Fruit fly (Drosophila melanogaster): ENCODE results near the gene RpL26.

Gene RpL26

DNA sequence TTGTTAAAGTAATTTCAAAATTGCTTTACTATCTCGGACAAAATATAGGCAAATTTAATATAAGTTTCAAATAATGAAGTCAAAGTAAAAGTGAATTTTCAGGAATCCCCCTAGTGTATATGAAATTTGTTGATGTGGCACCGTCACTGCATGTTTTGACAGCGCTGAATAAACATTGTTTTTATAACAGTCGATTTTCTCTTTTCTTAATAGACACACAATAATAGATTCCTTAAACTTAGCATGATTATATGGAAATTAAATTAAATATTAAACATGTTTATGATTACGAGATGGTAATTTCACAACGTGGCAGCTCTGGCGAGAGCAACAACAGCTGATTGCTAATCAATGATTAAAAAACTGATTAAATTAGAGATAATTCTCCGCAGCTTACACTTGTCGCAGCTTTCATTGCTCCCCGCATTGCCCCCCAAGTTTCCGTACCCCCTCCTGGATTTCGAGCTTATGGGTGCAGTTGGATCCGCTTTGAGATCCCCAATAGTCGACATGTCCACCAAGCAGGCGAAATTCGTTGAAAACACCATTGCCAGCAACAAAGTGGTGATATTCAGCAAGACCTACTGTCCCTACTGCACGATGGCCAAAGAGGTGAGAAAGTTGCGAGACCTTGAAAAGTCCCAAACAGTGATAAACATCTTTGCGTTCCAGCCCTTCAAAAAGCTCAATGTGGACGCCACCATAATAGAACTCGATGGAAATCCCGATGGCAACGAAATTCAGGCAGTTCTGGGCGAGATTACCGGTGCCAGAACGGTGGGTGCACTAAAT, 29.4 kb upstream of the RpL26 start, which contains the start of gene Grx1:
TSS of gene Grx1 (plus strand) at position 196 of the 792 bp plus-strand sequence.
- TF ChIP-seq lmd (GFP tag; IDR thresholded peaks at IDR 0.05), result 0 out of 2 replicates have a peak, but pooled peaks have one; percentile 22
- no peak for TF ChIP-seq Scr (GFP tag; IDR thresholded peaks at IDR 0.05; ENCODE audit: partially characterized antibody)
- peak; percentile 59 for TF ChIP-seq Hmr (GFP tag; optimal IDR thresholded peaks at IDR 0.05)
- TF ChIP-seq E2f2 (GFP tag; IDR thresholded peaks at IDR 0.05), result peak; percentile 45; the same call in 1 of the 2 replicates
- no peak for TF ChIP-seq Antp (GFP tag; optimal IDR thresholded peaks at IDR 0.05)
- no peak for TF ChIP-seq eyg (GFP tag; optimal IDR thresholded peaks at IDR 0.05)
- no peak for TF ChIP-seq Usf (GFP tag; optimal IDR thresholded peaks at IDR 0.05)
- TF ChIP-seq luna (GFP tag; optimal IDR thresholded peaks at IDR 0.05), result no peak
- TF ChIP-seq toy (GFP tag; IDR thresholded peaks at IDR 0.05), result no peak
- TF ChIP-seq Lpt (GFP tag; optimal IDR thresholded peaks at IDR 0.05), result no peak
- no peak for TF ChIP-seq CG6654 (GFP tag; optimal IDR thresholded peaks at IDR 0.05)
- TF ChIP-seq CG7357 (GFP tag; IDR thresholded peaks at IDR 0.05), result no peak
- no peak for TF ChIP-seq CG31365 (tag; optimal IDR thresholded peaks at IDR 0.05)
- no peak for TF ChIP-seq ap (GFP tag; IDR thresholded peaks at IDR 0.05)
- no peak for TF ChIP-seq CG12236 (GFP tag; optimal IDR thresholded peaks at IDR 0.05)
- peak; percentile 29 for TF ChIP-seq CG8388 (GFP tag; optimal IDR thresholded peaks at IDR 0.05)
- TF ChIP-seq Dp (GFP tag; optimal IDR thresholded peaks at IDR 0.05), result peak; percentile 18
- TF ChIP-seq Doc3 (GFP tag; IDR thresholded peaks at IDR 0.05; ENCODE audit: partially characterized antibody), result no peak
- TF ChIP-seq HmgD (GFP tag; optimal IDR thresholded peaks at IDR 0.05), result no peak
- TF ChIP-seq CG33557 (GFP tag; optimal IDR thresholded peaks at IDR 0.05), result peak; percentile 17
- no peak for TF ChIP-seq trh (GFP tag; optimal IDR thresholded peaks at IDR 0.05)
- no peak for TF ChIP-seq CG6791 (GFP tag; IDR thresholded peaks at IDR 0.05; ENCODE audit: partially characterized antibody)
- TF ChIP-seq CG10366 (GFP tag; IDR thresholded peaks at IDR 0.05), result no peak; the same call in 1 of the 2 replicates
- TF ChIP-seq Kr (GFP tag; optimal IDR thresholded peaks at IDR 0.05), result no peak
- TF ChIP-seq salm (tag; optimal IDR thresholded peaks at IDR 0.05), result no peak
- TF ChIP-seq CG11247 (GFP tag; IDR thresholded peaks at IDR 0.05), result no peak
- peak; percentile 32 for TF ChIP-seq fd96Cb (tag; optimal IDR thresholded peaks at IDR 0.05)
- no peak for TF ChIP-seq usp (GFP tag; optimal IDR thresholded peaks at IDR 0.05)
- TF ChIP-seq ems (GFP tag; optimal IDR thresholded peaks at IDR 0.05), result peak; percentile 36
- peak; percentile 68 for TF ChIP-seq CG13424 (tag; optimal IDR thresholded peaks at IDR 0.05)
- TF ChIP-seq CG34376 (GFP tag; optimal IDR thresholded peaks at IDR 0.05), result peak; percentile 58
- TF ChIP-seq tgo (GFP tag; IDR thresholded peaks at IDR 0.05), result peak; percentile 26; the same call in 1 of the 3 replicates
- TF ChIP-seq jing (GFP tag; optimal IDR thresholded peaks at IDR 0.05), result peak; percentile 14
- TF ChIP-seq CG12659 (GFP tag; optimal IDR thresholded peaks at IDR 0.05), result peak; percentile 73
- no peak for TF ChIP-seq CG1792 (GFP tag; optimal IDR thresholded peaks at IDR 0.05)
- TF ChIP-seq Sry-β (GFP tag; optimal IDR thresholded peaks at IDR 0.05), result no peak
- TF ChIP-seq CG33213 (GFP tag; optimal IDR thresholded peaks at IDR 0.05), result no peak
- peak; percentile 62 for TF ChIP-seq Max (GFP tag; optimal IDR thresholded peaks at IDR 0.05)
- TF ChIP-seq tx (GFP tag; optimal IDR thresholded peaks at IDR 0.05), result peak; percentile 9
- TF ChIP-seq cas (GFP tag; IDR thresholded peaks at IDR 0.05), result no peak
- peak; percentile 50 for TF ChIP-seq CG8290 (GFP tag; optimal IDR thresholded peaks at IDR 0.05)
- peak in 1 of 2 experiments; percentile 35 for TF ChIP-seq CG8290 (tag; optimal IDR thresholded peaks at IDR 0.05)
- no peak for TF ChIP-seq so (GFP tag; IDR thresholded peaks at IDR 0.05)
- peak; percentile 61 for TF ChIP-seq CG6765 (GFP tag; optimal IDR thresholded peaks at IDR 0.05)
- TF ChIP-seq Oli (tag; optimal IDR thresholded peaks at IDR 0.05), result peak; percentile 22
- no peak for TF ChIP-seq CG2199 (GFP tag; IDR thresholded peaks at IDR 0.05)
- TF ChIP-seq da (GFP tag; optimal IDR thresholded peaks at IDR 0.05), result no peak
- TF ChIP-seq CG3065 (GFP tag; optimal IDR thresholded peaks at IDR 0.05), result no peak
- peak; percentile 49 for TF ChIP-seq CG9727 (GFP tag; optimal IDR thresholded peaks at IDR 0.05)
- no peak for TF ChIP-seq CG8359 (GFP tag; optimal IDR thresholded peaks at IDR 0.05; ENCODE audit: borderline replicate concordance)
